Worm (Caenorhabditis elegans) whole organism, L2 larva: ENCODE measurements around the gene C10A4.13.

Experiments
- R02D3.7 ChIP-seq: fragments of 150-350 bp; optimal IDR thresholded peaks from 2 replicates; lab custom pipeline; 2014; ENCODE audit warnings: missing biosample characterization, missing genetic modification characterization
- Y55F3AM.14 ChIP-seq: fragments of 200-800 bp; sonication (Bioruptor generic); optimal IDR thresholded peaks from 2 replicates; lab custom pipeline; 2018; ENCODE audit warnings: mild to moderate bottlenecking, missing genetic modification characterization, missing compliant biosample characterization
- blmp-1 ChIP-seq: sonication (generic microtip); optimal IDR thresholded peaks from 2 replicates; lab custom pipeline; 2017; ENCODE audit warnings: missing genetic modification characterization, mild to moderate bottlenecking, missing compliant biosample characterization, antibody characterized with exemption, moderate library complexity; ENCODE audit not compliant: insufficient read depth
- ceh-16 ChIP-seq: fragments of 150-350 bp; optimal IDR thresholded peaks from 2 replicates; lab custom pipeline; 2014; ENCODE audit warnings: missing biosample characterization, missing genetic modification characterization
- ceh-82 ChIP-seq: fragments of 150-350 bp; optimal IDR thresholded peaks from 2 replicates; lab custom pipeline; 2014; ENCODE audit warnings: missing biosample characterization, missing genetic modification characterization
- crh-2 ChIP-seq: sonication (generic microtip); optimal IDR thresholded peaks from 2 replicates; lab custom pipeline; 2017; ENCODE audit warnings: missing biosample characterization, missing genetic modification characterization
- dmd-4 ChIP-seq: sonication (generic microtip); optimal IDR thresholded peaks from 2 replicates; lab custom pipeline; 2017; ENCODE audit warnings: missing biosample characterization, missing genetic modification characterization
- egl-27 ChIP-seq: sonication (generic microtip); optimal IDR thresholded peaks from 3 replicates; lab custom pipeline; 2017; ENCODE audit warnings: missing biosample characterization, missing genetic modification reagents, missing genetic modification characterization
- elt-3 ChIP-seq: sonication (generic microtip); optimal IDR thresholded peaks from 2 replicates; lab custom pipeline; 2017; ENCODE audit warnings: missing biosample characterization, missing genetic modification characterization
- fos-1 ChIP-seq: fragments of 150-350 bp; optimal IDR thresholded peaks from 2 replicates; lab custom pipeline; 2014; ENCODE audit warnings: missing biosample characterization, missing genetic modification characterization
- gmeb-1 ChIP-seq: fragments of 150-350 bp; optimal IDR thresholded peaks from 2 replicates; lab custom pipeline; 2014; ENCODE audit warnings: missing biosample characterization, missing genetic modification characterization
- lin-11 ChIP-seq: fragments of 150-350 bp; sonication (generic microtip); optimal IDR thresholded peaks from 2 replicates; lab custom pipeline; 2014; ENCODE audit warnings: missing biosample characterization, missing genetic modification characterization, inconsistent platforms, mixed read lengths
- lin-13 ChIP-seq: fragments of 150-350 bp; optimal IDR thresholded peaks from 2 replicates; lab custom pipeline; 2014; ENCODE audit warnings: missing biosample characterization, missing genetic modification reagents, missing genetic modification characterization
- lin-39 ChIP-seq: fragments of 150-350 bp; optimal IDR thresholded peaks from 2 replicates; lab custom pipeline; 2014; ENCODE audit warnings: missing biosample characterization, missing genetic modification reagents, missing genetic modification characterization
- mab-5 ChIP-seq: fragments of 150-350 bp; optimal IDR thresholded peaks from 2 replicates; lab custom pipeline; 2014; ENCODE audit warnings: missing biosample characterization, missing genetic modification characterization
- mbf-1 ChIP-seq: sonication (generic microtip); optimal IDR thresholded peaks from 2 replicates; lab custom pipeline; 2017; ENCODE audit warnings: missing biosample characterization, missing genetic modification characterization
- mdl-1 ChIP-seq, 2 experiments: fragments of 150-350 bp in 1 of 2; sonication (generic microtip) in 1 of 2; optimal IDR thresholded peaks; 2 replicates each; lab custom pipeline; 2017; ENCODE audit warnings: missing biosample characterization in 2 of 2, missing genetic modification characterization in 2 of 2
- nhr-10 ChIP-seq: sonication (generic microtip); optimal IDR thresholded peaks from 2 replicates; lab custom pipeline; 2017; ENCODE audit warnings: missing biosample characterization, missing genetic modification characterization
- nhr-12 ChIP-seq: fragments of 150-350 bp; optimal IDR thresholded peaks from 2 replicates; lab custom pipeline; 2014; ENCODE audit warnings: missing biosample characterization, missing genetic modification characterization
- nhr-129 ChIP-seq: fragments of 150-350 bp; optimal IDR thresholded peaks from 2 replicates; lab custom pipeline; 2014; ENCODE audit warnings: missing biosample characterization, missing genetic modification characterization
- nhr-21 ChIP-seq: fragments of 150-350 bp; optimal IDR thresholded peaks from 2 replicates; lab custom pipeline; 2014; ENCODE audit warnings: missing biosample characterization, missing genetic modification characterization
- nhr-25 ChIP-seq: fragments of 150-350 bp; sonication (generic microtip); optimal IDR thresholded peaks from 3 replicates; lab custom pipeline; 2014; ENCODE audit warnings: missing biosample characterization, missing genetic modification characterization
- nhr-77 ChIP-seq: fragments of 150-350 bp; optimal IDR thresholded peaks from 2 replicates; lab custom pipeline; 2014; ENCODE audit warnings: missing biosample characterization, missing genetic modification characterization
- sem-4 ChIP-seq: fragments of 150-350 bp; optimal IDR thresholded peaks from 2 replicates; lab custom pipeline; 2014; ENCODE audit warnings: missing biosample characterization, missing genetic modification reagents, missing genetic modification characterization
- skn-1 ChIP-seq: sonication (generic microtip); optimal IDR thresholded peaks from 2 replicates; lab custom pipeline; 2017; ENCODE audit warnings: missing biosample characterization, missing genetic modification characterization
- sma-3 ChIP-seq: sonication (generic microtip); optimal IDR thresholded peaks from 2 replicates; lab custom pipeline; 2016; ENCODE audit warnings: missing genetic modification reagents, missing genetic modification characterization, missing compliant biosample characterization
- snpc-4 ChIP-seq: fragments of 150-350 bp; optimal IDR thresholded peaks from 2 replicates; lab custom pipeline; 2014; ENCODE audit warnings: missing biosample characterization, missing genetic modification characterization
- unc-39 ChIP-seq: fragments of 150-350 bp; optimal IDR thresholded peaks from 2 replicates; lab custom pipeline; 2014; ENCODE audit warnings: missing biosample characterization, missing genetic modification characterization
- unc-55 ChIP-seq: fragments of 150-350 bp; sonication (generic microtip); optimal IDR thresholded peaks from 3 replicates; lab custom pipeline; 2014; ENCODE audit warnings: missing biosample characterization, missing genetic modification reagents, missing genetic modification characterization
- unc-62 ChIP-seq: fragments of 150-350 bp; optimal IDR thresholded peaks from 2 replicates; lab custom pipeline; 2014; ENCODE audit warnings: missing biosample characterization, missing genetic modification reagents, missing genetic modification characterization
- zag-1 ChIP-seq: fragments of 150-350 bp; optimal IDR thresholded peaks from 2 replicates; lab custom pipeline; 2014; ENCODE audit warnings: missing biosample characterization, missing genetic modification characterization
- ztf-1 ChIP-seq: fragments of 200-800 bp; sonication (Bioruptor generic); conservative IDR thresholded peaks from 2 replicates; pipeline ENCODE4 v1.3.6; 2022; ENCODE audit warnings: missing genetic modification characterization, missing compliant biosample characterization
- ztf-11 ChIP-seq: sonication (generic microtip); optimal IDR thresholded peaks from 2 replicates; lab custom pipeline; 2017; ENCODE audit warnings: missing biosample characterization, missing genetic modification characterization
- ztf-4 ChIP-seq: fragments of 150-350 bp; optimal IDR thresholded peaks from 2 replicates; lab custom pipeline; 2014; ENCODE audit warnings: missing biosample characterization, missing genetic modification characterization

Gene C10A4.13

ce11 chrX:7400788-7401187, 3.0 kb upstream of the C10A4.13 start, which contains the start of gene C10A4.4:
C10A4.4 (plus strand) TSS chrX:7401088.
- TF ChIP-seq skn-1 (no peak), sma-3 (no peak), lin-39 (tag; lab: Kevin White, UChicago) (no peak), nhr-77 (tag; lab: Kevin White, UChicago) (no peak), nhr-12 (tag; lab: Kevin White, UChicago) (no peak), unc-39 (no peak), Y55F3AM.14 (no peak), ceh-82 (tag; lab: Kevin White, UChicago) (no peak), nhr-129 (no peak), ztf-4 (tag; lab: Kevin White, UChicago) (no peak), nhr-25 (tag; lab: Kevin White, UChicago) (no peak), zag-1 (tag; lab: Kevin White, UChicago) (no peak), ceh-16 (no peak), lin-11 (tag; lab: Kevin White, UChicago) (no peak), snpc-4 (no peak), blmp-1 (tag; lab: Kevin White, UChicago) (no peak), nhr-21 (tag; lab: Kevin White, UChicago) (no peak)

ce11 chrX:7398584-7398983, 749 bp upstream of the C10A4.13 start, which contains the start of gene C10A4.10:
C10A4.10 (plus strand) TSS chrX:7398884.
- TF ChIP-seq unc-55 (GFP tag; lab: Kevin White, UChicago) (no peak), sem-4 (tag; lab: Kevin White, UChicago) (no peak), lin-39 (tag; lab: Kevin White, UChicago) (no peak), ztf-11 (tag; lab: Kevin White, UChicago) (no peak), crh-2 (tag; lab: Kevin White, UChicago) (no peak), zag-1 (tag; lab: Kevin White, UChicago) (no peak), nhr-12 (tag; lab: Kevin White, UChicago) (no peak), unc-62 (GFP tag; lab: Kevin White, UChicago) (no peak), fos-1 (tag; lab: Kevin White, UChicago) (no peak)
- TF ChIP-seq, all 48 proteins: peak for 0

ce11 chrX:7393167-7393566, 4.7 kb downstream of the C10A4.13 start, which contains the start of gene gad-2:
gad-2 (plus strand) TSS chrX:7393467.
- TF ChIP-seq gmeb-1 (tag; lab: Kevin White, UChicago) (no peak), mbf-1 (tag; lab: Kevin White, UChicago) (no peak), dmd-4 (no peak), mab-5 (tag; lab: Kevin White, UChicago) (no peak), unc-55 (GFP tag; lab: Kevin White, UChicago) (no peak), lin-39 (tag; lab: Kevin White, UChicago) (no peak), ztf-1 (GFP tag; lab: Robert Waterston, UW) (no peak), mdl-1 (tag; optimal IDR thresholded peaks at IDR 0.05; lab: Kevin White, UChicago) (no peak), R02D3.7 (tag; lab: Kevin White, UChicago) (no peak), ceh-16 (no peak), nhr-12 (tag; lab: Kevin White, UChicago) (no peak), egl-27 (tag; lab: Kevin White, UChicago) (no peak), sma-3 (no peak), lin-13 (no peak)

- no peak for TF ChIP-seq crh-2 (tag; lab: Kevin White, UChicago)
Observed at ce11 chrX:7390270-7390669, 7.6 kb downstream of the C10A4.13 start, which contains the start of gene C10A4.6. C10A4.6 (plus strand) TSS chrX:7390570.

- TF ChIP-seq blmp-1 (tag; lab: Kevin White, UChicago) (no peak), elt-3 (tag; lab: Kevin White, UChicago) (no peak), nhr-25 (tag; lab: Kevin White, UChicago) (no peak), nhr-10 (tag; lab: Kevin White, UChicago) (no peak), unc-39 (no peak), unc-55 (GFP tag; lab: Kevin White, UChicago) (no peak)
- TF ChIP-seq, all 48 proteins: peak for 0
Observed at ce11 chrX:7378608-7379007, 19.2 kb downstream of the C10A4.13 start.
